Worm (Caenorhabditis elegans): ENCODE measurements around the gene let-413.

DNA sequence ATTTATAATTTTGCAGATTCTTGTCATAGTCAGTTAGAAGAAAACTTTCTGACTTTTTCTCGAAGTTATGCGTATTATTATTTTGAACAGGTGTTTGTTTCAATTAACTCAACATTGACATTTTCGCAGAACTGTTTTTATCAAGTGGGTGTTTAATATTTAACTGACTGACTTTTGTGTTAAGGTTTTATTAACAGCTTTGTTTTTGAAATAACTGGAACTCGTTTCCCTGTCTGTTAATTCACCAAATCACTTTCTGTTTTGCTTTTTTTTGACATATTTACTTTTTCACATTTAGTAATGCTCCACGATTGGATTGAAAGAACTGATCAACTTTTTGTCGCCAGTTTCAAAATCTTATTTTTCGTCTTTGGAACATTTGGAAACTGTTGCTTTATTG is 52.1 kb downstream of the let-413 start, which contains the start of gene srsx-7:
- TF ChIP-seq ama-1 (optimal IDR thresholded peaks at IDR 0.05): no peak
- TF ChIP-seq ama-1 (GFP tag; optimal IDR thresholded peaks at IDR 0.05): no peak
- TF ChIP-seq pha-4 (tag; optimal IDR thresholded peaks at IDR 0.05): no peak
- no peak for TF ChIP-seq dpff-1 (tag; optimal IDR thresholded peaks at IDR 0.05)
- no peak for TF ChIP-seq lin-26 (GFP tag; IDR thresholded peaks at IDR 0.05)
- TF ChIP-seq sptf-2 (GFP tag; optimal IDR thresholded peaks at IDR 0.05): no peak
- TF ChIP-seq athp-1 (tag; optimal IDR thresholded peaks at IDR 0.05): no peak
- TF ChIP-seq ccch-3 (GFP tag; optimal IDR thresholded peaks at IDR 0.05): no peak
- no peak for TF ChIP-seq ceh-27 (GFP tag; optimal IDR thresholded peaks at IDR 0.05)
- no peak for TF ChIP-seq unc-62 (GFP tag; optimal IDR thresholded peaks at IDR 0.05)
- TF ChIP-seq attf-5 (GFP tag; optimal IDR thresholded peaks at IDR 0.05): no peak
- TF ChIP-seq rcor-1 (GFP tag; IDR thresholded peaks at IDR 0.05): no peak
- TF ChIP-seq C17E4.6 (GFP tag; IDR thresholded peaks at IDR 0.05): no peak
- no peak for TF ChIP-seq cebp-1 (GFP tag; IDR thresholded peaks at IDR 0.05)
- TF ChIP-seq cebp-1 (tag; optimal IDR thresholded peaks at IDR 0.05): no peak
